Worm (Caenorhabditis elegans) whole organism, late embryonic: ENCODE results near the gene chil-12.

Experiments
- F13H6.1 ChIP-seq: sonication (generic microtip); optimal IDR thresholded peaks from 2 replicates; lab custom pipeline; 2016; ENCODE audit warnings: missing genetic modification characterization, missing compliant biosample characterization
- ceh-48 ChIP-seq: sonication (generic microtip); optimal IDR thresholded peaks from 2 replicates; lab custom pipeline; 2016; ENCODE audit warnings: missing genetic modification characterization, inconsistent platforms, missing compliant biosample characterization
- che-1 ChIP-seq: sonication (generic microtip); optimal IDR thresholded peaks from 2 replicates; lab custom pipeline; 2016; ENCODE audit warnings: mild to moderate bottlenecking, missing genetic modification characterization, missing compliant biosample characterization
- dmd-4 ChIP-seq: sonication (generic microtip); optimal IDR thresholded peaks from 2 replicates; lab custom pipeline; 2016; ENCODE audit warnings: borderline replicate concordance, missing genetic modification characterization, missing compliant biosample characterization
- ets-4 ChIP-seq: sonication (generic microtip); optimal IDR thresholded peaks from 2 replicates; lab custom pipeline; 2016; ENCODE audit warnings: missing genetic modification characterization, missing compliant biosample characterization

DNA sequence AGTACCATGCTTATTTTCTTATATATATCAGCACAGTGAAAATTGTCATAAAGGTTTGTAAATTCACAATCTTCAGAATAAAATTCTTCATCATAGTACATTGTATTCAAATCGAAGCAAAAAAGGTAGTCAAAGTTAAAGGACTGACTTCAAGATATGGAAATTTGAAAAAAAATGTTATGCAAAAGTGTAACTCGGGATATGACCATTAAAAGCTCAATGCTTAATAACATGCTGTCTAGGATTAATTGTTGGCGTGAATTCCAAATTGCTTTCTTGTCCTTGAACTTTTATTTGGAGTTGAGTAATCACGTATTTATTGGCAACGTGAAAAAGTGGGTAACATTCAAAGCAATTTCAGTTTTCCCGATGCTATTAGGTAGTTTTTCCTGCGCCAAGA lies 33.4 kb downstream of the chil-12 start, which contains the start of gene srw-16:
- TF ChIP-seq F13H6.1 (tag; lab: Kevin White, UChicago) (no peak), ets-4 (no peak), che-1 (tag; lab: Kevin White, UChicago) (no peak), ceh-48 (tag; lab: Kevin White, UChicago) (no peak), dmd-4 (tag; lab: Kevin White, UChicago) (no peak)
